Worm (Caenorhabditis elegans) whole organism, L4 larva: ENCODE measurements around the gene dac-1.

Experiments
- F26F4.8 ChIP-seq: fragments of 200-800 bp; sonication (Bioruptor generic); conservative IDR thresholded peaks from 2 replicates; pipeline ENCODE4 v1.3.6; 2022; ENCODE audit warnings: missing genetic modification characterization, missing compliant biosample characterization
- Y48G9A.11 ChIP-seq: fragments of 200-800 bp; sonication (Bioruptor generic); IDR thresholded peaks from 2 replicates; pipeline ENCODE4 v1.3.6; 2022; ENCODE audit warnings: missing genetic modification reagents, missing genetic modification characterization, missing compliant biosample characterization
- ceh-32 ChIP-seq: sonication (generic microtip); optimal IDR thresholded peaks from 2 replicates; lab custom pipeline; 2016; ENCODE audit warnings: mild to moderate bottlenecking, missing genetic modification characterization, missing compliant biosample characterization; ENCODE audit not compliant: poor library complexity
- ceh-82 ChIP-seq: sonication (generic microtip); optimal IDR thresholded peaks from 2 replicates; lab custom pipeline; 2017; ENCODE audit warnings: missing biosample characterization, missing genetic modification characterization
- ces-1 ChIP-seq: fragments of 150-350 bp; sonication (generic microtip); optimal IDR thresholded peaks from 4 replicates; lab custom pipeline; 2014; ENCODE audit warnings: missing biosample characterization, missing genetic modification reagents, missing genetic modification characterization
- dmd-6 ChIP-seq: fragments of 200-800 bp; sonication (Bioruptor generic); IDR thresholded peaks from 2 replicates; pipeline ENCODE4 v1.3.6; 2022; ENCODE audit warnings: missing genetic modification reagents, missing genetic modification characterization, missing compliant biosample characterization
- fkh-10 ChIP-seq: fragments of 150-350 bp; optimal IDR thresholded peaks from 2 replicates; lab custom pipeline; 2014; ENCODE audit warnings: missing biosample characterization, missing genetic modification reagents, missing genetic modification characterization
- lin-1 ChIP-seq: fragments of 200-800 bp; sonication (Bioruptor generic); IDR thresholded peaks from 2 replicates; pipeline ENCODE4 v1.3.6; 2022; ENCODE audit warnings: missing genetic modification reagents, missing genetic modification characterization, missing compliant biosample characterization
- mdl-1 ChIP-seq, 2 experiments: fragments of 150-350 bp in 1 of 2; sonication (generic microtip) in 1 of 2; optimal IDR thresholded peaks; 2 replicates each; lab custom pipeline; 2014 to 2017; ENCODE audit warnings: missing biosample characterization in 2 of 2, missing genetic modification characterization in 2 of 2
- nhr-10 ChIP-seq: fragments of 150-350 bp; optimal IDR thresholded peaks from 2 replicates; lab custom pipeline; 2014; ENCODE audit warnings: missing biosample characterization, missing genetic modification characterization
- nhr-28 ChIP-seq: fragments of 150-350 bp; optimal IDR thresholded peaks from 2 replicates; lab custom pipeline; 2014; ENCODE audit warnings: missing biosample characterization, missing genetic modification characterization
- pqm-1 ChIP-seq: sonication (generic microtip); optimal IDR thresholded peaks from 2 replicates; lab custom pipeline; 2017; ENCODE audit warnings: missing biosample characterization, missing genetic modification characterization
- snpc-4 ChIP-seq: fragments of 150-350 bp; optimal IDR thresholded peaks from 2 replicates; lab custom pipeline; 2014; ENCODE audit warnings: missing biosample characterization, missing genetic modification characterization
- spr-1 ChIP-seq: sonication (generic microtip); optimal IDR thresholded peaks from 2 replicates; lab custom pipeline; 2016; ENCODE audit warnings: mild to moderate bottlenecking, missing genetic modification characterization, missing compliant biosample characterization

DNA sequence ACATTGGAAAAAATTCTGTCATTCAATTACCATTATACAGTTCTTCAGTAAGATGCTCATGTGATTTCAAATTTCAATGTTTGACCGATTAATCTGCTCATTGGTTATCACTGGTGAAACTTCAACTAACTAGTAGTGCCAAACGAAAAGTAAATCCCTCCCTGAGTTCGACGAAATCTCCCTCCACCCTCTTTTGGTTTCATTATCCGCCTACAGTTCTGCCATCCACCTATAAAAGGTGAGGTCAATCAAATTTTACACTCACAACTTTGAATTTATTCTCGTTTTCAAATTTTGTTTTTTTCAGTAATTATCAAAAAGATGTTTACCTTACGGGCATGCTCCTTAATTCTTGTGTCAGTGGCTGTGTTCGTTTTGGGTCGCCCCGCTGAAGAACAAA lies 26.7 kb downstream of the dac-1 start, which contains the start of gene far-8:
- TF ChIP-seq ceh-82 (tag; lab: Kevin White, UChicago) (no peak), dmd-6 (GFP tag; lab: Robert Waterston, UW) (no peak), mdl-1 (tag; optimal IDR thresholded peaks at IDR 0.05; lab: Kevin White, UChicago) (no peak), ceh-32 (tag; lab: Kevin White, UChicago) (no peak), nhr-10 (tag; lab: Kevin White, UChicago) (no peak), ces-1 (no peak), fkh-10 (GFP tag; lab: Kevin White, UChicago) (no peak), spr-1 (tag; lab: Kevin White, UChicago) (no peak), F26F4.8 (GFP tag; lab: Robert Waterston, UW) (no peak), pqm-1 (tag; lab: Kevin White, UChicago) (no peak), snpc-4 (tag; lab: Kevin White, UChicago) (no peak), nhr-28 (tag; lab: Kevin White, UChicago) (no peak), Y48G9A.11 (GFP tag; lab: Robert Waterston, UW) (no peak), lin-1 (no peak)
